Fruit fly (Drosophila melanogaster): ENCODE data around the gene CG6310.

The CG6310 gene

dm6 chr3L:11089805-11090440 is 20.3 kb upstream of the CG6310 start (continued):
- peak; percentile 79 for TF ChIP-seq NC2β (GFP tag; optimal IDR thresholded peaks at IDR 0.05)
- TF ChIP-seq YL-1 (GFP tag; optimal IDR thresholded peaks at IDR 0.05) = peak; percentile 81
- TF ChIP-seq CG2116 (GFP tag; optimal IDR thresholded peaks at IDR 0.05) = peak; percentile 81
- peak; percentile 68; the same call in 1 of the 2 replicates for TF ChIP-seq CG10366 (GFP tag; IDR thresholded peaks at IDR 0.05)
- TF ChIP-seq CG14667 (GFP tag; IDR thresholded peaks at IDR 0.05) = peak; percentile 67; the same call in 1 of the 2 replicates
- TF ChIP-seq ato (GFP tag; IDR thresholded peaks at IDR 0.05; ENCODE audit: partially characterized antibody) = no peak
- TF ChIP-seq cwo (GFP tag; optimal IDR thresholded peaks at IDR 0.05) = peak; percentile 87
- TF ChIP-seq Dll (GFP tag; IDR thresholded peaks at IDR 0.05; ENCODE audit: partially characterized antibody) = 0 out of 4 replicates have a peak, but pooled peaks have one; percentile 25
- peak; percentile 65 for TF ChIP-seq CG10543 (GFP tag; optimal IDR thresholded peaks at IDR 0.05)
- TF ChIP-seq CG5180 (GFP tag; optimal IDR thresholded peaks at IDR 0.05) = peak; percentile 86
- TF ChIP-seq CG34376 (GFP tag; optimal IDR thresholded peaks at IDR 0.05) = peak; percentile 70
- peak; percentile 87 for TF ChIP-seq tin (GFP tag; optimal IDR thresholded peaks at IDR 0.05)
- peak; percentile 90 for TF ChIP-seq CG6689 (GFP tag; IDR thresholded peaks at IDR 0.05)
- TF ChIP-seq ranshi (GFP tag; IDR thresholded peaks at IDR 0.05) = peak; percentile 53; the same call in 1 of the 2 replicates
- TF ChIP-seq HLHmδ (GFP tag; optimal IDR thresholded peaks at IDR 0.05) = peak; percentile 65
- TF ChIP-seq CG5245 (GFP tag; optimal IDR thresholded peaks at IDR 0.05) = peak; percentile 68
- peak; percentile 67 for TF ChIP-seq Ets97D (GFP tag; optimal IDR thresholded peaks at IDR 0.05)
- peak; percentile 82 for TF ChIP-seq Bteb2 (GFP tag; optimal IDR thresholded peaks at IDR 0.05)
- peak; percentile 79 for TF ChIP-seq onecut (GFP tag; IDR thresholded peaks at IDR 0.05)
- peak; percentile 97 for TF ChIP-seq CG31441 (GFP tag; IDR thresholded peaks at IDR 0.05)
- TF ChIP-seq CG10267 (tag; optimal IDR thresholded peaks at IDR 0.05) = peak; percentile 88
- TF ChIP-seq gt (GFP tag; IDR thresholded peaks at IDR 0.05) = peak; percentile 21; the same call in 1 of the 2 replicates
- peak; percentile 97 for TF ChIP-seq CG9727 (GFP tag; optimal IDR thresholded peaks at IDR 0.05)
- peak; percentile 46 for TF ChIP-seq zfh2 (GFP tag; optimal IDR thresholded peaks at IDR 0.05)
- TF ChIP-seq Dip3 (GFP tag; optimal IDR thresholded peaks at IDR 0.05) = peak; percentile 35
- TF ChIP-seq br (optimal IDR thresholded peaks at IDR 0.05) = no peak
- TF ChIP-seq CG9797 (GFP tag; optimal IDR thresholded peaks at IDR 0.05) = peak; percentile 39
- peak; percentile 54 for TF ChIP-seq H2.0 (GFP tag; IDR thresholded peaks at IDR 0.05)
- peak; percentile 98 for TF ChIP-seq CG7556 (GFP tag; optimal IDR thresholded peaks at IDR 0.05)
- peak; percentile 94 for TF ChIP-seq Ssrp (tag; optimal IDR thresholded peaks at IDR 0.05)
- peak; percentile 59 for TF ChIP-seq gce (GFP tag; IDR thresholded peaks at IDR 0.05)
- TF ChIP-seq prd (optimal IDR thresholded peaks at IDR 0.05) = no peak
- peak; percentile 85 for TF ChIP-seq prd (GFP tag; IDR thresholded peaks at IDR 0.05)
- TF ChIP-seq Usf (GFP tag; optimal IDR thresholded peaks at IDR 0.05) = peak; percentile 56
- peak; percentile 74 for TF ChIP-seq CG12071 (GFP tag; optimal IDR thresholded peaks at IDR 0.05)
- TF ChIP-seq phol (tag; optimal IDR thresholded peaks at IDR 0.05) = peak; percentile 91
- peak; percentile 79 for TF ChIP-seq Abd-B (GFP tag; optimal IDR thresholded peaks at IDR 0.05)
- TF ChIP-seq lbe (GFP tag; optimal IDR thresholded peaks at IDR 0.05) = peak; percentile 66
- TF ChIP-seq CG18764 (GFP tag; optimal IDR thresholded peaks at IDR 0.05) = peak; percentile 81
- peak; percentile 58 for TF ChIP-seq Rfx (GFP tag; IDR thresholded peaks at IDR 0.05)
- TF ChIP-seq CG18599 (GFP tag; optimal IDR thresholded peaks at IDR 0.05) = peak; percentile 85
- TF ChIP-seq GATAe (GFP tag; conservative IDR thresholded peaks at IDR 0.05) = no peak
- peak; percentile 61 for TF ChIP-seq ash1 (GFP tag; optimal IDR thresholded peaks at IDR 0.05)
- peak; percentile 95 for TF ChIP-seq CG2678 (tag; optimal IDR thresholded peaks at IDR 0.05)
- no peak for TF ChIP-seq zen2 (GFP tag; IDR thresholded peaks at IDR 0.05; ENCODE audit: partially characterized antibody)
- peak; percentile 88 for TF ChIP-seq Atf-2 (GFP tag; optimal IDR thresholded peaks at IDR 0.05)
- peak in 1 of 2 experiments; percentile 96 for TF ChIP-seq Eip74EF (GFP tag; optimal IDR thresholded peaks at IDR 0.05)
- TF ChIP-seq nerfin-2 (GFP tag; IDR thresholded peaks at IDR 0.05; ENCODE audit: partially characterized antibody) = no peak
- TF ChIP-seq Hand (GFP tag; optimal IDR thresholded peaks at IDR 0.05) = peak; percentile 82
